Worm (Caenorhabditis elegans) whole organism, L1 larva: ENCODE results near the gene ilys-6.

Experiments
- C04F5.9 ChIP-seq: sonication (generic microtip); optimal IDR thresholded peaks from 2 replicates; lab custom pipeline; 2016; ENCODE audit warnings: missing genetic modification characterization, missing compliant biosample characterization
- C16A3.4 ChIP-seq: fragments of 150-350 bp; optimal IDR thresholded peaks from 2 replicates; lab custom pipeline; 2014; ENCODE audit warnings: missing biosample characterization, missing genetic modification characterization
- C34B4.2 ChIP-seq: sonication (generic microtip); optimal IDR thresholded peaks from 2 replicates; lab custom pipeline; 2017; ENCODE audit warnings: mild to moderate bottlenecking, missing genetic modification characterization, missing compliant biosample characterization
- F16B12.6 ChIP-seq: fragments of 150-350 bp; optimal IDR thresholded peaks from 2 replicates; lab custom pipeline; 2014; ENCODE audit warnings: missing biosample characterization, missing genetic modification characterization
- alr-1 ChIP-seq: fragments of 200-800 bp; sonication (Bioruptor generic); optimal IDR thresholded peaks from 2 replicates; lab custom pipeline; 2018; ENCODE audit warnings: borderline replicate concordance, mild to moderate bottlenecking, missing genetic modification characterization, missing compliant biosample characterization
- aly-2 ChIP-seq: fragments of 150-350 bp; optimal IDR thresholded peaks from 2 replicates; lab custom pipeline; 2014; ENCODE audit warnings: missing biosample characterization, missing genetic modification characterization
- blmp-1 ChIP-seq: fragments of 150-350 bp; optimal IDR thresholded peaks from 2 replicates; lab custom pipeline; 2014; ENCODE audit warnings: missing biosample characterization, missing genetic modification characterization
- ceh-63 ChIP-seq: fragments of 200-800 bp; sonication (Bioruptor generic); optimal IDR thresholded peaks from 2 replicates; lab custom pipeline; 2018; ENCODE audit warnings: mild to moderate bottlenecking, missing genetic modification characterization, missing compliant biosample characterization
- ceh-82 ChIP-seq, 3 experiments: fragments of 150-350 bp in 1 of 3; sonication (generic microtip) in 2 of 3; optimal IDR thresholded peaks; 2 replicates each; lab custom pipeline; 2014 to 2017; ENCODE audit warnings: missing biosample characterization in 3 of 3, missing genetic modification characterization in 3 of 3
- ceh-88 ChIP-seq: fragments of 200-800 bp; sonication (Bioruptor generic); IDR thresholded peaks from 2 replicates; pipeline ENCODE4 v1.3.6; 2022; ENCODE audit warnings: missing genetic modification characterization, missing compliant biosample characterization
- efl-1 ChIP-seq, 4 experiments: fragments of 150-350 bp; optimal IDR thresholded peaks in 3 of 4; peaks in 1 of 4; 1 replicate in 1 of 4; 2 replicates in 3 of 4; lab custom pipeline; 2014; ENCODE audit warnings: missing biosample characterization in 2 of 4, missing genetic modification characterization in 2 of 4, missing genetic modification reagents in 2 of 4
- egl-13 ChIP-seq: sonication (generic microtip); optimal IDR thresholded peaks from 2 replicates; lab custom pipeline; 2016; ENCODE audit warnings: missing genotype, missing genetic modification reagents, missing genetic modification characterization, missing compliant biosample characterization
- egl-27 ChIP-seq, 2 experiments: fragments of 150-350 bp in 1 of 2; sonication (generic microtip); optimal IDR thresholded peaks; 3 replicates each; lab custom pipeline; 2017 to 2018; ENCODE audit warnings: missing biosample characterization in 2 of 2, missing genetic modification characterization in 2 of 2, missing genetic modification reagents in 2 of 2
- elt-3 ChIP-seq, 6 experiments: fragments of 150-350 bp in 1 of 6; sonication (generic microtip); optimal IDR thresholded peaks; 2 replicates each; lab custom pipeline; 2017 to 2018; ENCODE audit warnings: missing biosample characterization in 6 of 6, missing genetic modification characterization in 6 of 6, inconsistent platforms in 1 of 6
- fkh-10 ChIP-seq: sonication (generic microtip); optimal IDR thresholded peaks from 2 replicates; lab custom pipeline; 2017; ENCODE audit warnings: missing biosample characterization, missing genetic modification reagents, missing genetic modification characterization
- fkh-4 ChIP-seq: sonication (generic microtip); optimal IDR thresholded peaks from 2 replicates; lab custom pipeline; 2016; ENCODE audit warnings: missing compliant biosample characterization, missing genetic modification characterization, borderline replicate concordance
- fkh-8 ChIP-seq: sonication (generic microtip); optimal IDR thresholded peaks from 2 replicates; lab custom pipeline; 2016; ENCODE audit warnings: mild to moderate bottlenecking, missing genetic modification characterization, missing compliant biosample characterization
- fos-1 ChIP-seq: fragments of 150-350 bp; optimal IDR thresholded peaks from 2 replicates; lab custom pipeline; 2014; ENCODE audit warnings: missing biosample characterization, missing genetic modification characterization
- hlh-4 ChIP-seq: sonication (generic microtip); optimal IDR thresholded peaks from 2 replicates; lab custom pipeline; 2016; ENCODE audit warnings: mild to moderate bottlenecking, missing genetic modification characterization, missing compliant biosample characterization
- irx-1 ChIP-seq: sonication (generic microtip); optimal IDR thresholded peaks from 2 replicates; lab custom pipeline; 2016; ENCODE audit warnings: missing genetic modification characterization, missing compliant biosample characterization
- lin-13 ChIP-seq: fragments of 150-350 bp; optimal IDR thresholded peaks from 2 replicates; lab custom pipeline; 2014; ENCODE audit warnings: missing biosample characterization, missing genetic modification reagents, missing genetic modification characterization
- lin-15B ChIP-seq: fragments of 150-350 bp; sonication (generic microtip); optimal IDR thresholded peaks from 3 replicates; lab custom pipeline; 2014; ENCODE audit warnings: missing biosample characterization, missing genetic modification characterization
- lin-35 ChIP-seq, 2 experiments: fragments of 150-350 bp; optimal IDR thresholded peaks; 2 replicates each; lab custom pipeline; 2014; ENCODE audit warnings: missing biosample characterization in 2 of 2, missing genetic modification characterization in 2 of 2, missing genetic modification reagents in 2 of 2
- lin-39 ChIP-seq: fragments of 150-350 bp; optimal IDR thresholded peaks from 2 replicates; lab custom pipeline; 2014; ENCODE audit warnings: missing biosample characterization, missing genetic modification reagents, missing genetic modification characterization
- lir-3 ChIP-seq: sonication (generic microtip); optimal IDR thresholded peaks from 2 replicates; lab custom pipeline; 2016; ENCODE audit warnings: mild to moderate bottlenecking, missing genetic modification characterization, moderate library complexity, missing compliant biosample characterization; ENCODE audit not compliant: poor library complexity
- lsy-2 ChIP-seq, 2 experiments: fragments of 150-350 bp; optimal IDR thresholded peaks; 2 replicates each; lab custom pipeline; 2014; ENCODE audit warnings: missing biosample characterization in 2 of 2, missing genetic modification characterization in 2 of 2
- mab-9 ChIP-seq: fragments of 200-800 bp; sonication (Bioruptor generic); IDR thresholded peaks from 2 replicates; pipeline ENCODE4 v1.3.6; 2022; ENCODE audit warnings: missing genetic modification reagents, missing genetic modification characterization, missing compliant biosample characterization
- mef-2 ChIP-seq: fragments of 150-350 bp; optimal IDR thresholded peaks from 2 replicates; lab custom pipeline; 2014; ENCODE audit warnings: missing biosample characterization, missing genetic modification characterization
- mep-1 ChIP-seq: fragments of 150-350 bp; optimal IDR thresholded peaks from 2 replicates; lab custom pipeline; 2014; ENCODE audit warnings: missing biosample characterization, missing genetic modification characterization
- nhr-11 ChIP-seq: fragments of 150-350 bp; optimal IDR thresholded peaks from 2 replicates; lab custom pipeline; 2014; ENCODE audit warnings: missing biosample characterization, missing genetic modification characterization
- nhr-12 ChIP-seq: sonication (generic microtip); optimal IDR thresholded peaks from 2 replicates; lab custom pipeline; 2017; ENCODE audit warnings: missing biosample characterization, missing genetic modification characterization
- nhr-237 ChIP-seq: fragments of 150-350 bp; optimal IDR thresholded peaks from 2 replicates; lab custom pipeline; 2014; ENCODE audit warnings: missing biosample characterization, missing genetic modification characterization
- nhr-47 ChIP-seq: sonication (generic microtip); optimal IDR thresholded peaks from 2 replicates; lab custom pipeline; 2016; ENCODE audit warnings: mild to moderate bottlenecking, missing genetic modification characterization, moderate library complexity, missing compliant biosample characterization
- nhr-71 ChIP-seq: sonication (generic microtip); optimal IDR thresholded peaks from 2 replicates; lab custom pipeline; 2016; ENCODE audit warnings: mild to moderate bottlenecking, missing genetic modification characterization, moderate library complexity, missing compliant biosample characterization
- nhr-77 ChIP-seq: fragments of 150-350 bp; optimal IDR thresholded peaks from 2 replicates; lab custom pipeline; 2014; ENCODE audit warnings: missing biosample characterization, missing genetic modification characterization
- nhr-84 ChIP-seq: sonication (generic microtip); optimal IDR thresholded peaks from 2 replicates; lab custom pipeline; 2017; ENCODE audit warnings: missing biosample characterization, missing genetic modification characterization
- nhr-85 ChIP-seq: sonication (generic microtip); peaks from one replicate; lab custom pipeline; 2016; ENCODE audit warnings: missing genetic modification characterization, inconsistent platforms, missing compliant biosample characterization
- pax-3 ChIP-seq: fragments of 200-800 bp; sonication (Bioruptor generic); optimal IDR thresholded peaks from 2 replicates; lab custom pipeline; 2018; ENCODE audit warnings: mild to moderate bottlenecking, missing genetic modification characterization, moderate library complexity, missing compliant biosample characterization
- snu-23 ChIP-seq: sonication (generic microtip); optimal IDR thresholded peaks from 2 replicates; lab custom pipeline; 2016; ENCODE audit warnings: missing genetic modification characterization, missing compliant biosample characterization
- xbp-1 ChIP-seq: sonication (generic microtip); optimal IDR thresholded peaks from 2 replicates; lab custom pipeline; 2016; ENCODE audit warnings: missing genetic modification characterization, missing compliant biosample characterization

The ilys-6 gene

ce11 chrIV:4063573-4063972, at the start of gene ilys-6:
Gene ilys-6 (minus strand): TSS chrIV:4063673.
- TF ChIP-seq fos-1 (tag; lab: Kevin White, UChicago) = no peak
- TF ChIP-seq nhr-12 (tag; lab: Kevin White, UChicago) = no peak
- no peak for TF ChIP-seq nhr-77
- TF ChIP-seq fkh-4 = no peak
- no peak for TF ChIP-seq C34B4.2 (tag; lab: Kevin White, UChicago)
- no peak for TF ChIP-seq mef-2 (tag; lab: Kevin White, UChicago)
- no peak for TF ChIP-seq nhr-84 (tag; lab: Kevin White, UChicago)
- no peak for TF ChIP-seq C04F5.9 (tag; lab: Kevin White, UChicago)
- TF ChIP-seq lin-15B (tag; lab: Kevin White, UChicago) = no peak
- TF ChIP-seq aly-2 (tag; lab: Kevin White, UChicago) = no peak
- TF ChIP-seq F16B12.6 = no peak
- no peak for TF ChIP-seq ceh-82 (tag; optimal IDR thresholded peaks at IDR 0.05; lab: Kevin White, UChicago)
- TF ChIP-seq efl-1 (optimal IDR thresholded peaks at IDR 0.05; lab: Kevin White, UChicago) = no peak
- no peak for TF ChIP-seq efl-1 (GFP tag; optimal IDR thresholded peaks at IDR 0.05 in 1 of 2; lab: Kevin White, UChicago)
- no peak for TF ChIP-seq pax-3
- no peak for TF ChIP-seq lin-35 (GFP tag; optimal IDR thresholded peaks at IDR 0.05; lab: Kevin White, UChicago)
- no peak for TF ChIP-seq elt-3 (tag; optimal IDR thresholded peaks at IDR 0.05; lab: Kevin White, UChicago)
- TF ChIP-seq nhr-47 (tag; lab: Kevin White, UChicago) = no peak
- no peak for TF ChIP-seq fkh-8 (tag; lab: Kevin White, UChicago)
- no peak for TF ChIP-seq ceh-63 (GFP tag; lab: Kevin White, UChicago)
- no peak for TF ChIP-seq irx-1 (tag; lab: Kevin White, UChicago)

ce11 chrIV:4112387-4112786, 48.9 kb upstream of the ilys-6 start, which contains the start of gene F49F1.14:
Gene F49F1.14 (minus strand): TSS chrIV:4112487.
- no peak for TF ChIP-seq snu-23
- no peak for TF ChIP-seq lsy-2 (tag; optimal IDR thresholded peaks at IDR 0.05; lab: Kevin White, UChicago)
- TF ChIP-seq egl-27 (tag; optimal IDR thresholded peaks at IDR 0.05; lab: Kevin White, UChicago) = no peak
- no peak for TF ChIP-seq blmp-1 (tag; lab: Kevin White, UChicago)
- no peak for TF ChIP-seq elt-3 (tag; optimal IDR thresholded peaks at IDR 0.05; lab: Kevin White, UChicago)
- TF ChIP-seq ceh-63 (GFP tag; lab: Kevin White, UChicago) = no peak
- no peak for TF ChIP-seq egl-13 (tag; lab: Kevin White, UChicago)
- TF ChIP-seq nhr-71 = no peak
- TF ChIP-seq lin-13 (GFP tag; lab: Kevin White, UChicago) = no peak
- no peak for TF ChIP-seq hlh-4 (tag; lab: Kevin White, UChicago)
- no peak for TF ChIP-seq nhr-47 (tag; lab: Kevin White, UChicago)
- TF ChIP-seq C16A3.4 = no peak

- no peak for TF ChIP-seq mep-1 (tag; lab: Kevin White, UChicago)
- TF ChIP-seq nhr-11 (tag; lab: Kevin White, UChicago) = no peak
- TF ChIP-seq fkh-10 = no peak
- no peak for TF ChIP-seq mab-9
- no peak for TF ChIP-seq lir-3 (tag; lab: Kevin White, UChicago)
- no peak for TF ChIP-seq lin-35 (GFP tag; optimal IDR thresholded peaks at IDR 0.05; lab: Kevin White, UChicago)
- TF ChIP-seq ceh-82 (tag; optimal IDR thresholded peaks at IDR 0.05; lab: Kevin White, UChicago) = no peak
- TF ChIP-seq lin-39 (tag; lab: Kevin White, UChicago) = no peak
- no peak for TF ChIP-seq xbp-1
These were observed 45.3 kb upstream of the ilys-6 start, which contains the start of gene C35B1.7 for ce11 chrIV:4108767-4109166. Gene C35B1.7 (plus strand): TSS chrIV:4109067.

ce11 chrIV:4102720-4103119, 39.2 kb upstream of the ilys-6 start, which contains the start of gene ubc-1:
Gene ubc-1 (plus strand): TSS chrIV:4103020.
- TF ChIP-seq ceh-88 (GFP tag; lab: Robert Waterston, UW) = no peak
- no peak for TF ChIP-seq lin-13 (GFP tag; lab: Kevin White, UChicago)
- TF ChIP-seq nhr-237 (tag; lab: Kevin White, UChicago) = no peak
- no peak for TF ChIP-seq fkh-4
- TF ChIP-seq alr-1 (tag; lab: Kevin White, UChicago) = no peak
- TF ChIP-seq nhr-85 = peak; percentile 17
